Fruit fly (Drosophila melanogaster): ENCODE measurements around the gene sina.

sina gene

dm6 chr3L:16844920-16845573 lies 8.5 kb upstream of the sina start, which contains the start of the genes kud and Zcchc7 (continued):
- TF ChIP-seq gcm (GFP tag; optimal IDR thresholded peaks at IDR 0.05) (no peak), gsb-n (tag; optimal IDR thresholded peaks at IDR 0.05) (no peak), Dp (GFP tag; optimal IDR thresholded peaks at IDR 0.05) (peak; percentile 20), Abd-B (GFP tag; optimal IDR thresholded peaks at IDR 0.05) (peak; percentile 47), NC2β (GFP tag; optimal IDR thresholded peaks at IDR 0.05) (peak; percentile 12), fd96Cb (tag; optimal IDR thresholded peaks at IDR 0.05) (peak; percentile 26), CG16813 (GFP tag; IDR thresholded peaks at IDR 0.05; ENCODE audit: partially characterized antibody) (peak; percentile 51; the same call in 2 of the 3 replicates), Atf6 (GFP tag; IDR thresholded peaks at IDR 0.05) (0 out of 2 replicates have a peak, but pooled peaks have one; percentile 58), row (GFP tag; IDR thresholded peaks at IDR 0.05) (peak; percentile 89), CG14441 (GFP tag; IDR thresholded peaks at IDR 0.05) (peak; percentile 22; the same call in 1 of the 2 replicates), Hsf (GFP tag; optimal IDR thresholded peaks at IDR 0.05) (peak; percentile 62), CG8290 (GFP tag; optimal IDR thresholded peaks at IDR 0.05) (peak; percentile 90), CG8290 (tag; optimal IDR thresholded peaks at IDR 0.05) (peak in 1 of 2 experiments; percentile 55), CG17829 (tag; optimal IDR thresholded peaks at IDR 0.05) (peak; percentile 76), Rfx (GFP tag; IDR thresholded peaks at IDR 0.05) (peak; percentile 71), CG7928 (GFP tag; optimal IDR thresholded peaks at IDR 0.05) (peak; percentile 22), CG10543 (GFP tag; optimal IDR thresholded peaks at IDR 0.05) (peak; percentile 86), CG12299 (tag; optimal IDR thresholded peaks at IDR 0.05) (peak; percentile 21), CG10462 (GFP tag; optimal IDR thresholded peaks at IDR 0.05) (peak; percentile 48), Dref (GFP tag; IDR thresholded peaks at IDR 0.05) (peak; percentile 71), vvl (GFP tag; IDR thresholded peaks at IDR 0.05) (peak; percentile 10; the same call in 1 of the 2 replicates), bab2 (GFP tag; optimal IDR thresholded peaks at IDR 0.05) (peak; percentile 25), B-H1 (GFP tag; IDR thresholded peaks at IDR 0.05) (no peak), tgo (GFP tag; IDR thresholded peaks at IDR 0.05) (no peak), CG17361 (GFP tag; IDR thresholded peaks at IDR 0.05) (no peak; the same call in none of the 3 replicates), da (GFP tag; optimal IDR thresholded peaks at IDR 0.05) (no peak), Hand (GFP tag; optimal IDR thresholded peaks at IDR 0.05) (peak; percentile 58), Atf-2 (GFP tag; optimal IDR thresholded peaks at IDR 0.05) (peak; percentile 50)

dm6 chr3L:16845607-16846277 lies 7.8 kb upstream of the sina start, which contains the start of gene CG32161:
CG32161 (plus strand) TSS chr3L:16846227.
- TF ChIP-seq onecut (GFP tag; IDR thresholded peaks at IDR 0.05) (peak; percentile 9; the same call in 1 of the 2 replicates), crol (GFP tag; IDR thresholded peaks at IDR 0.05) (peak; percentile 91), D (optimal IDR thresholded peaks at IDR 0.05) (peak; percentile 61), D (GFP tag; optimal IDR thresholded peaks at IDR 0.05) (no peak), CG4360 (GFP tag; IDR thresholded peaks at IDR 0.05) (0 out of 2 replicates have a peak, but pooled peaks have one; percentile 24), CG43689 (GFP tag; IDR thresholded peaks at IDR 0.05) (no peak), dpn (GFP tag; optimal IDR thresholded peaks at IDR 0.05) (no peak), MESR4 (GFP tag; optimal IDR thresholded peaks at IDR 0.05) (peak; percentile 37)

dm6 chr3L:16851566-16851965 lies 2.0 kb upstream of the sina start:
- TF ChIP-seq gsb (GFP tag; IDR thresholded peaks at IDR 0.05) (0 out of 2 replicates have a peak, but pooled peaks have one; percentile 15), Dip2 (GFP tag; IDR thresholded peaks at IDR 0.05) (no peak), CG9817 (tag; optimal IDR thresholded peaks at IDR 0.05) (no peak)
